Worm (Caenorhabditis elegans) whole organism, late embryonic: ENCODE measurements around the gene W02A2.9.

Source experiments
- C38D4.7 ChIP-seq: fragments of 200-800 bp; sonication (Bioruptor generic); optimal IDR thresholded peaks from 2 replicates; lab custom pipeline; 2018; ENCODE audit warnings: mild to moderate bottlenecking, missing genetic modification characterization, moderate library complexity, missing compliant biosample characterization
- F13H6.1 ChIP-seq: sonication (generic microtip); optimal IDR thresholded peaks from 2 replicates; lab custom pipeline; 2016; ENCODE audit warnings: missing genetic modification characterization, missing compliant biosample characterization
- K02D7.2 ChIP-seq: sonication (generic microtip); optimal IDR thresholded peaks from 2 replicates; lab custom pipeline; 2017; ENCODE audit warnings: mild to moderate bottlenecking, missing genetic modification characterization, missing compliant biosample characterization
- Y22D7AL.16 ChIP-seq: sonication (generic microtip); optimal IDR thresholded peaks from 2 replicates; lab custom pipeline; 2016; ENCODE audit warnings: missing genetic modification characterization, missing compliant biosample characterization
- ceh-18 ChIP-seq: sonication (generic microtip); optimal IDR thresholded peaks from 2 replicates; lab custom pipeline; 2016; ENCODE audit warnings: missing genetic modification characterization, missing compliant biosample characterization
- ceh-2 ChIP-seq: sonication (generic microtip); optimal IDR thresholded peaks from 2 replicates; lab custom pipeline; 2016; ENCODE audit warnings: missing genotype, missing genetic modification characterization, missing compliant biosample characterization
- ceh-31 ChIP-seq: sonication (generic microtip); optimal IDR thresholded peaks from 2 replicates; lab custom pipeline; 2016; ENCODE audit warnings: missing genetic modification characterization, missing compliant biosample characterization
- ceh-45 ChIP-seq: fragments of 200-800 bp; sonication (Bioruptor generic); IDR thresholded peaks from 2 replicates; pipeline ENCODE4 v1.3.6; 2022; ENCODE audit warnings: missing genetic modification reagents, missing genetic modification characterization, missing compliant biosample characterization
- ceh-48 ChIP-seq: sonication (generic microtip); optimal IDR thresholded peaks from 2 replicates; lab custom pipeline; 2016; ENCODE audit warnings: missing genetic modification characterization, inconsistent platforms, missing compliant biosample characterization
- ceh-6 ChIP-seq: fragments of 200-800 bp; sonication (Bioruptor generic); optimal IDR thresholded peaks from 2 replicates; lab custom pipeline; 2018; ENCODE audit warnings: mild to moderate bottlenecking, missing genetic modification characterization, missing compliant biosample characterization
- ceh-9 ChIP-seq: sonication (generic microtip); optimal IDR thresholded peaks from 2 replicates; lab custom pipeline; 2016; ENCODE audit warnings: mild to moderate bottlenecking, missing genetic modification characterization, inconsistent platforms, missing compliant biosample characterization
- dmd-4 ChIP-seq: sonication (generic microtip); optimal IDR thresholded peaks from 2 replicates; lab custom pipeline; 2016; ENCODE audit warnings: borderline replicate concordance, missing genetic modification characterization, missing compliant biosample characterization
- elt-2 ChIP-seq: sonication (generic microtip); optimal IDR thresholded peaks from 2 replicates; lab custom pipeline; 2016; ENCODE audit warnings: missing genetic modification reagents, missing genetic modification characterization, missing compliant biosample characterization
- elt-4 ChIP-seq: sonication (generic microtip); optimal IDR thresholded peaks from 2 replicates; lab custom pipeline; 2016; ENCODE audit warnings: missing genetic modification characterization, missing compliant biosample characterization
- ets-4 ChIP-seq: sonication (generic microtip); optimal IDR thresholded peaks from 2 replicates; lab custom pipeline; 2016; ENCODE audit warnings: missing genetic modification characterization, missing compliant biosample characterization
- fax-1 ChIP-seq: sonication (generic microtip); optimal IDR thresholded peaks from 2 replicates; lab custom pipeline; 2016; ENCODE audit warnings: missing genotype, missing genetic modification characterization, missing compliant biosample characterization
- fkh-10 ChIP-seq: fragments of 150-350 bp; optimal IDR thresholded peaks from 2 replicates; lab custom pipeline; 2014; ENCODE audit warnings: missing biosample characterization, missing genetic modification reagents, missing genetic modification characterization
- fkh-6 ChIP-seq: sonication (generic microtip); optimal IDR thresholded peaks from 2 replicates; lab custom pipeline; 2016; ENCODE audit warnings: missing genetic modification characterization, missing compliant biosample characterization
- hlh-13 ChIP-seq: fragments of 200-800 bp; sonication (Bioruptor generic); optimal IDR thresholded peaks from 2 replicates; lab custom pipeline; 2018; ENCODE audit warnings: mild to moderate bottlenecking, missing genetic modification characterization, missing compliant biosample characterization
- hlh-6 ChIP-seq: sonication (generic microtip); optimal IDR thresholded peaks from 2 replicates; lab custom pipeline; 2016; ENCODE audit warnings: missing genotype, missing genetic modification characterization, missing compliant biosample characterization
- hlh-8 ChIP-seq: sonication (generic microtip); optimal IDR thresholded peaks from 2 replicates; lab custom pipeline; 2016; ENCODE audit warnings: missing genotype, missing genetic modification characterization, missing compliant biosample characterization
- lim-6 ChIP-seq: sonication (generic microtip); optimal IDR thresholded peaks from 2 replicates; lab custom pipeline; 2016; ENCODE audit warnings: missing genetic modification characterization, missing compliant biosample characterization
- lin-11 ChIP-seq: fragments of 200-800 bp; sonication (Bioruptor generic); optimal IDR thresholded peaks from 2 replicates; lab custom pipeline; 2018; ENCODE audit warnings: mild to moderate bottlenecking, missing genetic modification characterization, missing compliant biosample characterization
- madf-2 ChIP-seq: sonication (generic microtip); optimal IDR thresholded peaks from 2 replicates; lab custom pipeline; 2017; ENCODE audit warnings: missing genetic modification characterization, missing compliant biosample characterization
- mec-3 ChIP-seq: sonication (generic microtip); optimal IDR thresholded peaks from 2 replicates; lab custom pipeline; 2016; ENCODE audit warnings: borderline replicate concordance, missing genetic modification characterization, missing compliant biosample characterization
- nfya-1 ChIP-seq: sonication (generic microtip); optimal IDR thresholded peaks from 2 replicates; lab custom pipeline; 2017; ENCODE audit warnings: missing genetic modification characterization, mild to moderate bottlenecking, missing compliant biosample characterization, antibody characterized with exemption, moderate library complexity
- nhr-11 ChIP-seq: fragments of 150-350 bp; optimal IDR thresholded peaks from 2 replicates; lab custom pipeline; 2014; ENCODE audit warnings: missing biosample characterization, missing genetic modification characterization
- pat-9 ChIP-seq: fragments of 200-800 bp; sonication (Bioruptor generic); optimal IDR thresholded peaks from 2 replicates; lab custom pipeline; 2018; ENCODE audit warnings: mild to moderate bottlenecking, missing genetic modification characterization, moderate library complexity, missing compliant biosample characterization
- pax-1 ChIP-seq: fragments of 150-350 bp; optimal IDR thresholded peaks from 2 replicates; lab custom pipeline; 2014; ENCODE audit warnings: missing biosample characterization, missing genetic modification characterization
- pqm-1 ChIP-seq: sonication (generic microtip); optimal IDR thresholded peaks from 2 replicates; lab custom pipeline; 2016; ENCODE audit warnings: missing genetic modification characterization, missing compliant biosample characterization
- rnt-1 ChIP-seq: sonication (generic microtip); optimal IDR thresholded peaks from 2 replicates; lab custom pipeline; 2016; ENCODE audit warnings: missing genetic modification characterization, missing compliant biosample characterization
- syd-9 ChIP-seq: sonication (generic microtip); optimal IDR thresholded peaks from 2 replicates; lab custom pipeline; 2016; ENCODE audit warnings: mild to moderate bottlenecking, missing genetic modification characterization, moderate library complexity, missing compliant biosample characterization
- tbx-2 ChIP-seq: sonication (generic microtip); optimal IDR thresholded peaks from 2 replicates; lab custom pipeline; 2016; ENCODE audit warnings: missing genetic modification characterization, missing compliant biosample characterization
- ttx-3 ChIP-seq: sonication (generic microtip); optimal IDR thresholded peaks from 2 replicates; lab custom pipeline; 2016; ENCODE audit warnings: missing genetic modification reagents, missing genetic modification characterization, missing compliant biosample characterization
- unc-86 ChIP-seq: sonication (generic microtip); optimal IDR thresholded peaks from 2 replicates; lab custom pipeline; 2016; ENCODE audit warnings: missing genetic modification characterization, missing compliant biosample characterization
- ztf-16 ChIP-seq: sonication (generic microtip); optimal IDR thresholded peaks from 2 replicates; lab custom pipeline; 2017; ENCODE audit warnings: missing genetic modification characterization, missing compliant biosample characterization

W02A2.9 gene

DNA sequence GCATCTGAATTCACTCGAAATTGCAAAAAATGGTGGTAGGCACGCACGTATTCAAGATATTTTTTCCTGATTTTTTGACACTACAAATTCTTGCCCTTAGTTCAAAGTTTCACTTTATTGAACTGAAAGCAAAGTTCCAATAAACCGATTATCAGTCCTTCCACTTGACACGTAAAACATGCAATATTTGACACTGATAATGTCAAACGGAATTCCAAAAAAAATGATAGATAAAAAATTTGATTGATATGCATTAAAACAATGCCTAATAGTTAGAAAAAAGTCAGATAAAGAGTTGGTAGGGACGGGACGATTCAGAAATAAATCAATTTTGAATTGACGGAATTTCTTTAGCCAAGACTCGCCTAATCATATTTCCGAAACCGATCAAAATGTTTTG is 20.4 kb upstream of the W02A2.9 start:
- TF ChIP-seq fkh-6: no peak
- TF ChIP-seq elt-4 (tag; lab: Kevin White, UChicago): no peak
- TF ChIP-seq elt-2: peak; percentile 50

DNA sequence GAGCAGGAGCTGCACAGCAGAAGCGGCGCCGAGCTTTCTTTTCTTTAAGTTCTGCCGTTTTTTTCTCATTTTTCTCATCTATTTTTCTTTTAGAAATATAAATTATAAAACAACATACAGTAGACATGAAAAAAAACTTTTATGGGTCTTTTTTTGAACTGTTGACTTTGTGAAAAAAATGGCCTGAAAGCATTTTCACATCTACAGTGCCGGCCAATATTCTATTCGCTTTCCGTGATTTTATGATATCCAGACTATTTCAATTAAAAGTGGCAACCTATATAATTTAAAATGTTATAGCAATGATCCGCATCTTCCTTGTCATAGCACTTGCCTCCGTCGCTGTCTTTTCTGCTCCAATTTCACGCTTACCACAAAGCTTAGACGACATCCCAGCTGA is 19.4 kb upstream of the W02A2.9 start, which contains the start of gene far-6:
TSS of gene far-6 (plus strand) at position 301 of the 400 bp plus-strand sequence.
- no peak for TF ChIP-seq elt-4 (tag; lab: Kevin White, UChicago)

DNA sequence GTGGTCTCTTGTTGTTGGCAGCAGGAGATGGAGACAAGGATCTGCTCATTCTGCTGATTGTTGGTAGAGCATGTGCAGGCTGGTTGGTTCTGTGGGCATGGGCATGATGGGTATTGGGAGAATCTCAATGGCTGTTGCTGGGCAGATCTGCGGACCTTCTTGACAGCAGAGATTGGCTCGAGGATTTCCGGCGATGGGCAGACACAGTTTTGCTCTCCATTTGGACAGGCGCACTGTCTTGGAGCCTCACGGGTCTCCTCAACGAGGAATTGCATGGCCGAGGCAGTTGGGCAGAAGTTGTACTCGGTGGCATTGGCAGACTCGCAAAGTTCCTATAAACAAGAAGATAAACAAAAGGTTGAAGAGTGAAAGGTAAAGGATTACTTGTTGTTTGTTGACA is 16.9 kb upstream of the W02A2.9 start:
- TF ChIP-seq unc-86 (tag; lab: Kevin White, UChicago) (no peak), rnt-1 (tag; lab: Kevin White, UChicago) (no peak), lin-11 (tag; lab: Kevin White, UChicago) (no peak), pqm-1 (tag; lab: Kevin White, UChicago) (no peak)

DNA sequence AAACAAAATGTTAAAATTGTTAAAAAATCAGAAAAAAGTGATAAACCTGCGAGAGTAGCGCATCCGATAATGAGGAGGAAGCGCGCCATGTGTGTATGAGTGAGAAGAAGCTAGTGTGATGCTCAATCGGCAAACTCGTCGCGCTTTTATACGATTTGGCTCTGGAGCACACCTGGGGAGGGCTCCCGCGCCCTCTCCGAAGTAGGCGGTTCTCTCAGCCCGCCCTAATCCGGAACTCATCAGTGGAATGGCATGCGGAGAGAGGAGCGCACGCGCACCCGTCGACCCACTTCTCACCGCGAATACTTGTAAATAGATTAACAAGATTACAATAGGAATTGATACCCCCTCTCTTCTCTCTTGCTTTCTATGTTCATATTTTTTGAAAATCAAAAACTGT is 16.2 kb upstream of the W02A2.9 start, which contains the start of gene pqn-74:
TSS of gene pqn-74 (minus strand) at position 122 of the 400 bp plus-strand sequence.
- TF ChIP-seq madf-2 (tag; lab: Kevin White, UChicago): no peak
- no peak for TF ChIP-seq lim-6 (tag; lab: Kevin White, UChicago)
- TF ChIP-seq ceh-18 (tag; lab: Kevin White, UChicago): no peak
- TF ChIP-seq ceh-2 (tag; lab: Kevin White, UChicago): no peak
- no peak for TF ChIP-seq unc-86 (tag; lab: Kevin White, UChicago)
- no peak for TF ChIP-seq nhr-11
- no peak for TF ChIP-seq rnt-1 (tag; lab: Kevin White, UChicago)
- no peak for TF ChIP-seq ttx-3
- TF ChIP-seq fkh-6: no peak
- no peak for TF ChIP-seq fax-1 (tag; lab: Kevin White, UChicago)
- TF ChIP-seq, all 69 proteins: peak for 0

DNA sequence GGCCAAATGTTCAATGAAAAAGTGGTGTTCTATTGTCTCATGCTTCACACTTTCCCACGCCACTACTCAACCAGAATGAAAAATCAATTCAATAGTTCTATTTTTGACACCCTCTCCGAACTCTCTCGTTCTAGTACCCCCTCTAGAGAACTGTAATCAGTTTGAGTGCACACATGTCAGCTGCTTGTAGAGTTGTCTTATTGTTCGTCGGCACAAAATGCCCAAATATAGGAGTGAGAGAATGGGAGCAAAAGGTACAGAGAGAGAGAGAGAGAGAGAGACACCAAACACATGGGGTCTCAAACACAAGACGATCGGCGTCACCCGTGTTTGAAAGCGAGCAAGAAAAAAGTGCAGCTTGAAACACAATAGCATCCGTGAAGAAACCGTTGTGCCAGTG is 13.2 kb upstream of the W02A2.9 start:
- no peak for TF ChIP-seq nfya-1 (tag; lab: Kevin White, UChicago)
- TF ChIP-seq, all 69 proteins: peak for 0

DNA sequence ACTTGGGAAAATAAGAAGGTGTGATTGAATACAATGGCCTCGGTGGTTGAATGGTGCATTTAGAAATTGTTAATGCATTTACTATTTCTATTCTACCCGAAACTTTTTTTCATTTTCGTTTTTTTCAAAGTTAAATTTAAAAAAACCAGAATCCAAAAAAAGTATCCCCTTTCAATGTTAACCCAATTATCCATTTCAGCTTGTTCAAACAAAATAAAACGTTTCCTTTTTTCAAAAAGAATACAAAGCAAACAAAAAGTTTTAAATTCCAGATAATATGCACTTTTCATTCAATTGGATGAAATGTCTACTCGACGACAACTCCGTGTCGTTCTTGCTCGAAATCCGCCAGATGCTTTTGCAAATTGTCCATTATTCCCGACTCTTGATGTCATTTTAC is 4.9 kb upstream of the W02A2.9 start, which contains the start of gene W02A2.5:
TSS of gene W02A2.5 (plus strand) at position 301 of the 400 bp plus-strand sequence.
- TF ChIP-seq pqm-1 (tag; lab: Kevin White, UChicago) (no peak), mec-3 (tag; lab: Kevin White, UChicago) (no peak), elt-4 (tag; lab: Kevin White, UChicago) (no peak), pax-1 (no peak), tbx-2 (tag; lab: Kevin White, UChicago) (no peak), hlh-8 (no peak), ceh-48 (tag; lab: Kevin White, UChicago) (no peak)

DNA sequence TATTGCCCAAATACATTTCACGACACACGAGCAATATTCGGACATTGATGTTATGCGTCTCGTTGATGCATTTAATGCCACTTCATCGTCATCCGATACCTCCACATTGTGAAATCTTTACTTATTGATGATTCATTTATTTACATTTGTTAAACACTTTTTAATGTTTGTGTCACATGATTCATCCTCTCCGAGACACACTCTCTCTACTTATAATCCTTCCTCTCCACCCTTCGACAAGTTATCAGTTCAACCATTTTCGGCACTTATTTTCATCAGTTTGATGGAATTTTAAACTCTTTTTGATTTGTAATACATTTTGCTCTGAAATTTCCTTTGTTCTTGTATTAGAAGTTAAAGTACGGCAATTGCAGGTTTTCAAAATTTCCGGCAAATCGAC is 1.4 kb upstream of the W02A2.9 start:
- TF ChIP-seq F13H6.1 (tag; lab: Kevin White, UChicago): no peak
- no peak for TF ChIP-seq nfya-1 (tag; lab: Kevin White, UChicago)
- TF ChIP-seq ceh-45 (GFP tag; lab: Robert Waterston, UW): no peak
- TF ChIP-seq hlh-13: no peak
- no peak for TF ChIP-seq hlh-8
- no peak for TF ChIP-seq ets-4
- no peak for TF ChIP-seq Y22D7AL.16 (tag; lab: Kevin White, UChicago)
- no peak for TF ChIP-seq C38D4.7
- TF ChIP-seq dmd-4 (tag; lab: Kevin White, UChicago): no peak

DNA sequence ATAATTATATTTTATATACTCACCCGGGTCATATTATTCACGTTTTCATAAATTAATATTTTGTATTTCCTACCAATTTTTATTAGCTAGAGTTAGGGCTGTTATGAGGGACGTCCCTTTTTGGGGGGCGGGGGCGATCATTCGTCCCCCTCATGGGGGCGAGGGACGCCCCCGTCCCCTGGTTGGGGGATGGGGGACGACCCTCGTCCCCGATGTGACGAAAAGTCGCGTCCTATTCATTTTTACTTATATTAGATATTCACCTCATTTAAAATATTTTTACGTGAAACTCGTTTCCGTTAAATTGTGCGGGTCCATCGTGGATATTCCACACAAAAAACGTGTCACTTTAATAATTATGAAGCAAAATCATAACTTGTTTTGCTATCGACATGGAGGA is 1.1 kb downstream of the W02A2.9 start, which contains the start of gene W02A2.12:
TSS of gene W02A2.12 (minus strand) at position 240 of the 400 bp plus-strand sequence.
- TF ChIP-seq fkh-10 (GFP tag; lab: Kevin White, UChicago) (no peak), pat-9 (no peak), rnt-1 (tag; lab: Kevin White, UChicago) (no peak), hlh-6 (tag; lab: Kevin White, UChicago) (no peak), syd-9 (tag; lab: Kevin White, UChicago) (no peak), ceh-6 (GFP tag; lab: Kevin White, UChicago) (no peak), ceh-9 (tag; lab: Kevin White, UChicago) (no peak), K02D7.2 (tag; lab: Kevin White, UChicago) (no peak), ceh-48 (tag; lab: Kevin White, UChicago) (no peak), ceh-31 (no peak), ztf-16 (tag; lab: Kevin White, UChicago) (no peak)
